Worm (Caenorhabditis elegans): ENCODE results near the gene cyn-10.

The cyn-10 gene

DNA sequence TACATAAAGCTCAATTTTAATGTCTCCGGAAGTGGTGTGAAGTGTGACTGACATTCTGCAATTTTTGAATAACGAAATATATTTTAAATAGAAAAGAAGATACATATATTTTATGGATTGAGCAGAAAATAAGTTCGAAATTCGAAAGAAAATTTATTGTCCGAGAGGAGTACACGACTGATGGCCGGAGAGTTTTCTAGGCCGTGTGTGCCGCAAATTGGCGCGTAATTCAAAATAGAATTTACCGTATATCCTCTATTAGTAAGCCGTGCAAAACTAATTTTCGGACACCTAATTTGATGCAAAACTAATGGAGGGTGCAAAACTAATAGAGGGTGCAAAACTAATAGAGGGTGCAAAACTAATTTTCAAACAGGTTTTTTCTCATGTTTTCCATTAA is at the start of gene cyn-10:
cyn-10 (minus strand) TSS at position 57 of the 400 bp plus-strand sequence.
- TF ChIP-seq flt-1 (GFP tag; IDR thresholded peaks at IDR 0.05) (peak; percentile 92), ztf-29 (GFP tag; IDR thresholded peaks at IDR 0.05) (no peak), klf-2 (GFP tag; conservative IDR thresholded peaks at IDR 0.05) (peak; percentile 82), ztf-23 (GFP tag; IDR thresholded peaks at IDR 0.05) (peak; percentile 90), ref-1 (GFP tag; conservative IDR thresholded peaks at IDR 0.05) (0 out of 2 replicates have a peak, but pooled peaks have one; percentile 42), cog-1 (tag; optimal IDR thresholded peaks at IDR 0.05) (peak; percentile 52), T22C8.4 (GFP tag; IDR thresholded peaks at IDR 0.05) (no peak)

DNA sequence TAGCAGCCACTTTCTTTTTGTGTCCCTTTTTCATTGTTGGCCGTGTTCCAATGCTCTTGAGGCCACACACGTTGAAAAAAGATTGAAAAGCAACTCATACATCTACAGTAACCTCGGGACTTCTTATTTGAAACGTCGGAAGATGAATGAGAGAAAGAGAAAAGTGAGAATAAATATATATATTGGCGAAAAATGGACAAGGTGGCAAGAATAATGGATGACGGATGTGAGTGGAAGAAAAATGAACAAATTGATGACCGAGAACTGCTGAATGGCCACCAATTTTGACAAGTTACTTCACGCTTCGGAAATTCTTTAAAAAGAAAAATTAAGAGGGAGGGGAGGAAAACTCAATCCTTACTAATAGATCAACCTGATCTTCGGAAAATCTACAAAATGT is 45.0 kb upstream of the cyn-10 start:
- TF ChIP-seq flt-1 (GFP tag; IDR thresholded peaks at IDR 0.05): no peak

ce11 chrII:6955084-6955697 is 42.0 kb upstream of the cyn-10 start:
- TF ChIP-seq flt-1 (GFP tag; IDR thresholded peaks at IDR 0.05) (no peak), ref-1 (GFP tag; conservative IDR thresholded peaks at IDR 0.05) (no peak), ztf-29 (GFP tag; IDR thresholded peaks at IDR 0.05) (no peak), med-1 (GFP tag; optimal IDR thresholded peaks at IDR 0.05; ENCODE audit: insufficient read depth) (no peak), tab-1 (GFP tag; IDR thresholded peaks at IDR 0.05) (no peak), cog-1 (tag; optimal IDR thresholded peaks at IDR 0.05) (no peak), ztf-23 (GFP tag; IDR thresholded peaks at IDR 0.05) (no peak), T22C8.4 (GFP tag; IDR thresholded peaks at IDR 0.05) (no peak), klf-2 (GFP tag; conservative IDR thresholded peaks at IDR 0.05) (no peak)

DNA sequence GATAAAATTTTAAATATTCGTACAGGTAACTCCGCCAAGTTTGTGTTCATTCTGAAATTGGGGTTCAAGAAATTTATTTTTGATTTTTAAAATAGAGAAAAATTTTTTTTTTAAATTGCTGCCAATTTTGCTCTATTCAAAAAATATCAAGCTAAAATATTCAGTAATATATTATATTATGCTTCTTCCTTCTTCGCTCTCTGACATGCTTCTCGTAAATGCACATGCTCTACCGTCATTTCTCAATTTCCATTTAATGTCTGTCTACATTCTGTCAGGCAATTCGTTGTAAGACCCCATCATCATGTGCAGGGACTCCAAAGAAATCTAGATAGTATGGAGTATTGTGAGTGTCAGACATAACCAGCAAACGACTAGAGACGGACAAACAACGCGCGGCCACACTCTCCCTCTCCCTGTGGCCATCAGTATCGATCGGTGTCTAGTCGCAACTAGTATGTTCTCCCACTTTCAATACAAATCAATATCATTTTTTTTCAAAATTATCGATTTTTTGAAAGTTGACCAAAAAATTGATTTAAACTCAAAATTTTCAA is 38.2 kb upstream of the cyn-10 start, which contains the start of the genes malt-1 and ceh-38:
malt-1 (minus strand) TSS at position 51 of the 557 bp plus-strand sequence.
ceh-38 (plus strand) TSS at position 277 of the 557 bp plus-strand sequence.
- TF ChIP-seq ztf-23 (GFP tag; IDR thresholded peaks at IDR 0.05): no peak
- peak; percentile 100 for TF ChIP-seq T22C8.4 (GFP tag; IDR thresholded peaks at IDR 0.05)
- TF ChIP-seq ztf-29 (GFP tag; IDR thresholded peaks at IDR 0.05): no peak
- TF ChIP-seq cog-1 (tag; optimal IDR thresholded peaks at IDR 0.05): peak; percentile 91
- TF ChIP-seq flt-1 (GFP tag; IDR thresholded peaks at IDR 0.05): peak; percentile 70; the same call in 1 of the 2 replicates
- no peak for TF ChIP-seq tab-1 (GFP tag; IDR thresholded peaks at IDR 0.05)

DNA sequence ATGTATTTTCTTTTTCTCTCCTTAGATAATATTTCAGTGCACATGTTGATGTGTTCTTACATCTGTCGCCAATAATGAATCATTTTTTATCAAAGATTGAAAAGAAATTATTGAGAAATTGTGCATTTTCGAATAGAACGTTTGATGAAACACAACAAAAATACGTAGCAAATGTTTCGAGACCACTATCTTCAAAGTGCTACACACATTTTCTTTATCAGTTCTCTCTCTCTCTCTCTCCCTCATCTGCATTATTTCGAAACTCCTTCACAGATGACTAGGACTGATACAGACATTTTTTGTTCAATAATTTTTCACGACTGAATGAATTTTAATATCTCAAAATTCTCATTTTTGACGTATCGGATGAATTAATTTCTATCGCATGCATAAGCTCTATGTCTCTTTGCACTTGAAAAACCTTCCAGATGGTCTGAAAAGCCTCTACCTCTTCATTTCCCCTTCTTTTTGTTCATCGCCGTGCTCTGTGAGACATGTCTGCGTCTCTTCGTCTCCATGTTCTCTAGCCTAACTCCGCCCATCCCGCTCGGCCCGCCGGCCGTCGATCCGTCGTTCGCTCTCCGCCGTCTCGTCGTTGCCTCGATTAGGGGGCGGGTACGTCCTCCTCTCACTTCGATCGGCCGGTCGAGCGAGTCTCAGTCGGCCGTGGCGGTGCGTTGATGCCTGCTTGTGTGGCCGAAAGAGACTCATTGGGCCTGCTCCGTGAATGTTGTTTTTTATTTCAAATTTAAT is 30.3 kb upstream of the cyn-10 start:
- TF ChIP-seq med-1 (GFP tag; optimal IDR thresholded peaks at IDR 0.05; ENCODE audit: insufficient read depth): no peak
- TF ChIP-seq ztf-29 (GFP tag; IDR thresholded peaks at IDR 0.05): 0 out of 2 replicates have a peak, but pooled peaks have one; percentile 54
- TF ChIP-seq ztf-23 (GFP tag; IDR thresholded peaks at IDR 0.05): 0 out of 2 replicates have a peak, but pooled peaks have one; percentile 21
- TF ChIP-seq klf-2 (GFP tag; conservative IDR thresholded peaks at IDR 0.05): no peak
- no peak for TF ChIP-seq flt-1 (GFP tag; IDR thresholded peaks at IDR 0.05)
- TF ChIP-seq ref-1 (GFP tag; conservative IDR thresholded peaks at IDR 0.05): no peak
- TF ChIP-seq tab-1 (GFP tag; IDR thresholded peaks at IDR 0.05): 0 out of 2 replicates have a peak, but pooled peaks have one; percentile 12
- TF ChIP-seq cog-1 (tag; optimal IDR thresholded peaks at IDR 0.05): peak; percentile 64
- TF ChIP-seq T22C8.4 (GFP tag; IDR thresholded peaks at IDR 0.05): peak; percentile 46; the same call in 1 of the 2 replicates

ce11 chrII:6941520-6941919 is 28.4 kb upstream of the cyn-10 start:
- no peak for TF ChIP-seq ref-1 (GFP tag; conservative IDR thresholded peaks at IDR 0.05)
- TF ChIP-seq med-1 (GFP tag; optimal IDR thresholded peaks at IDR 0.05; ENCODE audit: insufficient read depth): no peak
- TF ChIP-seq ztf-23 (GFP tag; IDR thresholded peaks at IDR 0.05): no peak
- TF ChIP-seq flt-1 (GFP tag; IDR thresholded peaks at IDR 0.05): no peak
- no peak for TF ChIP-seq tab-1 (GFP tag; IDR thresholded peaks at IDR 0.05)
- no peak for TF ChIP-seq ztf-29 (GFP tag; IDR thresholded peaks at IDR 0.05)
- TF ChIP-seq cog-1 (tag; optimal IDR thresholded peaks at IDR 0.05): no peak
- no peak for TF ChIP-seq T22C8.4 (GFP tag; IDR thresholded peaks at IDR 0.05)
- no peak for TF ChIP-seq klf-2 (GFP tag; conservative IDR thresholded peaks at IDR 0.05)

DNA sequence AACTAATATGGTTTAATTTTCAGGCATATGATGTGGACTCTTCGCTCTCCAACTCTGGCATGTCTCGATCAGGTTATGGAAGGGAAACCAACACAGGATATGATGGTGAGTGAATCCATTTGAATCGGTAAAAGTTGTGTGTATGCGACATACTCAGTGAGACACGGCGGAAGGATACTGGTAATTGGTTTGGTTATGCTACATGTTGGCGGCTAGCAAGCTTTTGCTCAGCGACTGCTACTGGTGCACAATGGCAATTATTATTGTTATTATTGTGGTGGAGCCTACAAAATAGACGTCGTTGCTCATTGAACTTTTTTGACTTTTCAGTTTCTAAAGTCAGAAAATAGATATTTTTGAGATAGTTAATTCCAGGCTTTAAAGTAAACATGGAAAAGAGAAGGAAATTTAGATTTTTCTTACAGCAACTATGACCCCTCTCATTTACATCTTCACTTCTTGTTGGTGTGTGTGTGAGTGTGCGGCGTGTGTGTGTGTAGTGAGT is 27.6 kb upstream of the cyn-10 start:
- TF ChIP-seq T22C8.4 (GFP tag; IDR thresholded peaks at IDR 0.05) (no peak), ztf-29 (GFP tag; IDR thresholded peaks at IDR 0.05) (no peak), tab-1 (GFP tag; IDR thresholded peaks at IDR 0.05) (no peak), med-1 (GFP tag; optimal IDR thresholded peaks at IDR 0.05; ENCODE audit: insufficient read depth) (no peak)

DNA sequence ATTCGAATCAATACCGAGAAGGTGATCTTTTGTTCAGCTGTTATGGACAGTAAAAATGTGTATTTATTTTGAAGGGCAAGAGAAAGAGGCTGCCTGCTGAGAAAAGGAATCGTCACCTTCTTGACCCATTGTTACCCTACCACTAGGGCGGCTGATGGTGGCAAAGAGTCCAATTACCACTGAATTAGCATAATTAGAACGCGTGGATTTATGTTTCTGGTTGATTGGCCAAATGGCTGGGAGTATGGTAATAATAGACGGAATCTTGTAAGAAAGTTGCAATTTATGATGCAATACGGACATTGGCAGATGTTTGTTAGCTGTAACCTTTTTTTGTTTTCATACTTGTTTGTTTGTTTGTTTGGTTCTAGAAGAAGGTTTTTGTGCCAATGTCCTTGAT is 26.7 kb upstream of the cyn-10 start:
- TF ChIP-seq T22C8.4 (GFP tag; IDR thresholded peaks at IDR 0.05) (no peak), med-1 (GFP tag; optimal IDR thresholded peaks at IDR 0.05; ENCODE audit: insufficient read depth) (no peak), klf-2 (GFP tag; conservative IDR thresholded peaks at IDR 0.05) (no peak), cog-1 (tag; optimal IDR thresholded peaks at IDR 0.05) (no peak), flt-1 (GFP tag; IDR thresholded peaks at IDR 0.05) (0 out of 2 replicates have a peak, but pooled peaks have one; percentile 7), tab-1 (GFP tag; IDR thresholded peaks at IDR 0.05) (peak; percentile 38; the same call in 1 of the 2 replicates)

DNA sequence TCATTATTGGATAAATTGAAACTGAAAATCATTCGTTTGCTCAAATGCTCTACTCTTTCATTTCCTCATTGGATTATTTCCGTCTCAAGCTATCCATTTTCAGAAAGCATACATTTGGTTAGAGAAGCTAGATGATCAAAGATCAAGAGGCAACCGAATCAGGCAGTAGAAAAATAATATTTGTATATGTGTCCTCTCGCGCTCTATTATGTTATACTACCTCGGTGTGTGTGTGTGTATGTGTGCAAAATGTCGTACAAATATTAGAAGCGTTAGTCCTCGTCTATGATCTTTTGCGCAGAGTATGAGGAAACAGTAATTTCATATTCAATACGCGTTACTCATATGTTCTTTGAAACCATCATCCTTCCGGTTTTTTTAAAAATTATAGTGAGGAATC is 23.9 kb upstream of the cyn-10 start:
- no peak for TF ChIP-seq cog-1 (tag; optimal IDR thresholded peaks at IDR 0.05)
- TF ChIP-seq ztf-29 (GFP tag; IDR thresholded peaks at IDR 0.05): no peak
- TF ChIP-seq T22C8.4 (GFP tag; IDR thresholded peaks at IDR 0.05): no peak
- no peak for TF ChIP-seq tab-1 (GFP tag; IDR thresholded peaks at IDR 0.05)
- no peak for TF ChIP-seq ref-1 (GFP tag; conservative IDR thresholded peaks at IDR 0.05)
- TF ChIP-seq med-1 (GFP tag; optimal IDR thresholded peaks at IDR 0.05; ENCODE audit: insufficient read depth): peak; percentile 9

Measured in whole organism, midembryonic.